Worm (Caenorhabditis elegans): ENCODE measurements around the gene miz-1.

The miz-1 gene

DNA sequence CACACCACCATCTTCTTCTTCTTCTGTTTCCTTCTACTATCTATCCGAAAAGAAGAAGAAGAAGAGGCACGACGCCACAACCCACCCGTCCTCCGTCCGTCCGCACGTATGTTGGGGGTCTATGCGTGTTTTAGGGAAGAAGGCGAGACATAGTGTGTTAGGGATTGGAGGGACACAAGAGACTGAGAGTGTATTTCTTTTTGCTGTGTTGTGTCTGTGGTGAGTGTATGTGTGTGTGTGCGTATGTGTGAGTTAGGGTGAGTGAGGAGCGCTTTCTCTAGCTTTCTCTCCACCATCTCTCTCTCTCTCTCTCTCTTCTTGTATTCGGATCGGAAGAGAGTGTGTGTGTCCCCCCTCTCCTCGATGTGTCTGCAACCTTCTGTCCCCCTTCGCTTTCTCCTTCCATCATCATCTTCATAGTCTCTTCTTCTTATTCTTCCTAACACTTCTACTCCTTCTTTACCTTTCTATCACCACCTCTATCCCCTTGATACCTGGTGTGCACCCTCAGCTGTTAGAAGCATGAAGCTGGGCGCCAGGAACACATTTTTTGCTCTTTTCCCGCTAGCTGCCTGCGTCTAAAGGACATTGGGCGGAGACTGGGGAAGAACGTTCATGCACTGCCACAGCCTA, 9.6 kb downstream of the miz-1 start:
- no peak for TF ChIP-seq fkh-2 (tag; optimal IDR thresholded peaks at IDR 0.05)
- peak; percentile 59 for TF ChIP-seq lin-15B (tag; optimal IDR thresholded peaks at IDR 0.05)
- TF ChIP-seq nhr-25 (tag; optimal IDR thresholded peaks at IDR 0.05): peak; percentile 93
- peak; percentile 59 for TF ChIP-seq zag-1 (tag; optimal IDR thresholded peaks at IDR 0.05)
- TF ChIP-seq R02D3.7 (tag; optimal IDR thresholded peaks at IDR 0.05): peak; percentile 15
- TF ChIP-seq unc-39 (tag; optimal IDR thresholded peaks at IDR 0.05): no peak
- TF ChIP-seq nhr-11 (tag; optimal IDR thresholded peaks at IDR 0.05): peak; percentile 88
- TF ChIP-seq sea-2 (GFP tag; optimal IDR thresholded peaks at IDR 0.05): no peak
- TF ChIP-seq pqm-1 (tag; optimal IDR thresholded peaks at IDR 0.05): peak; percentile 74
- peak; percentile 8 for TF ChIP-seq nhr-67 (tag; optimal IDR thresholded peaks at IDR 0.05)
- no peak for TF ChIP-seq ceh-9 (tag; optimal IDR thresholded peaks at IDR 0.05)
- TF ChIP-seq ceh-82 (tag; optimal IDR thresholded peaks at IDR 0.05): no peak
- peak; percentile 82 for TF ChIP-seq nhr-23 (tag; optimal IDR thresholded peaks at IDR 0.05)
- TF ChIP-seq tbx-2 (tag; optimal IDR thresholded peaks at IDR 0.05): peak; percentile 75
- TF ChIP-seq nhr-237 (tag; optimal IDR thresholded peaks at IDR 0.05): no peak
- no peak for TF ChIP-seq elt-3 (tag; optimal IDR thresholded peaks at IDR 0.05)
- TF ChIP-seq nhr-12 (tag; optimal IDR thresholded peaks at IDR 0.05): no peak
- TF ChIP-seq elt-2 (tag; optimal IDR thresholded peaks at IDR 0.05): peak; percentile 77
- TF ChIP-seq ZK546.5 (tag; optimal IDR thresholded peaks at IDR 0.05): no peak
- no peak for TF ChIP-seq ztf-11 (tag; optimal IDR thresholded peaks at IDR 0.05)
- TF ChIP-seq ama-1 (optimal IDR thresholded peaks at IDR 0.05): peak; percentile 36
- peak; percentile 94 for TF ChIP-seq jun-1 (tag; optimal IDR thresholded peaks at IDR 0.05)
- TF ChIP-seq lsy-12 (tag; optimal IDR thresholded peaks at IDR 0.05): peak; percentile 3
- TF ChIP-seq aly-2 (tag; optimal IDR thresholded peaks at IDR 0.05): no peak
- TF ChIP-seq eor-1 (tag; optimal IDR thresholded peaks at IDR 0.05): no peak
- peak; percentile 80 for TF ChIP-seq lin-39 (tag; optimal IDR thresholded peaks at IDR 0.05)
- TF ChIP-seq mdl-1 (tag; optimal IDR thresholded peaks at IDR 0.05): no peak
- no peak for TF ChIP-seq mml-1 (tag; optimal IDR thresholded peaks at IDR 0.05)
- TF ChIP-seq nhr-76 (tag; optimal IDR thresholded peaks at IDR 0.05): no peak
- TF ChIP-seq nhr-43 (tag; optimal IDR thresholded peaks at IDR 0.05; ENCODE audit: poor library complexity, severe bottlenecking): peak; percentile 73
- TF ChIP-seq snpc-4 (tag; optimal IDR thresholded peaks at IDR 0.05): peak; percentile 72
- peak; percentile 72 for TF ChIP-seq ceh-28 (tag; optimal IDR thresholded peaks at IDR 0.05)
- peak; percentile 77 for TF ChIP-seq unc-62 (GFP tag; optimal IDR thresholded peaks at IDR 0.05)
- TF ChIP-seq pha-4 (tag; optimal IDR thresholded peaks at IDR 0.05): peak; percentile 88
- TF ChIP-seq egl-27 (tag; optimal IDR thresholded peaks at IDR 0.05): peak; percentile 74
- no peak for TF ChIP-seq daf-12 (tag; optimal IDR thresholded peaks at IDR 0.05)
- peak; percentile 40 for TF ChIP-seq egl-5 (tag; optimal IDR thresholded peaks at IDR 0.05)
- peak; percentile 91 for TF ChIP-seq skn-1 (tag; optimal IDR thresholded peaks at IDR 0.05)
- TF ChIP-seq nfya-1 (tag; optimal IDR thresholded peaks at IDR 0.05; ENCODE audit: insufficient read depth): peak; percentile 68
- TF ChIP-seq fos-1 (tag; optimal IDR thresholded peaks at IDR 0.05): peak; percentile 84
- peak; percentile 49 for TF ChIP-seq fkh-10 (GFP tag; optimal IDR thresholded peaks at IDR 0.05)
- TF ChIP-seq ceh-16 (tag; optimal IDR thresholded peaks at IDR 0.05): no peak
- TF ChIP-seq nhr-77 (tag; optimal IDR thresholded peaks at IDR 0.05): no peak
- TF ChIP-seq nhr-28 (tag; optimal IDR thresholded peaks at IDR 0.05): no peak
- TF ChIP-seq ztf-4 (tag; optimal IDR thresholded peaks at IDR 0.05): no peak
- TF ChIP-seq hmg-11 (tag; optimal IDR thresholded peaks at IDR 0.05): peak; percentile 92
- TF ChIP-seq elt-1 (tag; optimal IDR thresholded peaks at IDR 0.05): peak; percentile 71
